Worm (Caenorhabditis elegans): ENCODE measurements around the gene C16C8.21.
"Not testable (repeated sequence)": the region's sequence is repeated elsewhere in the genome, so short reads cannot be mapped to it uniquely, and the experiment has no call there.

DNA sequence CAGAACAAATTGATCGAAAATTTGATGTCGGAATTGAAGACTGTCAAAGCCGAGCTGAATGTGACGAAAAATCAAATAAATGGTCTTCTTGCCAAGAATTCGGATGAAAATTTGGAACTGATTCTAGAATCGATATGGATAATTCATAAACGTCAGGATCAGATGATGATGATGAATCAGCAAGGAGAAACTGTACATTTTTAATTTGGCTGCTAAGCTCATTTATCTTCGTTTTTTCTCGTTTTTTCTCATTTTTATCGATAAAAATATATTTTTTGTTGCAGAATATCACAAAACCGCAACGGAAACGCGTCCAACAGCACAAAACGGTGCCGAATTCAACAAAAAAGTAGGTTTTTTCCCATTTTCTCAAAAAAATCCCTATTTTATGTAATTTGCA, 1.5 kb downstream of the C16C8.21 start, which contains the start of gene C16C8.14:
- not testable (repeated sequence) for TF ChIP-seq ceh-82 (tag; optimal IDR thresholded peaks at IDR 0.05); nhr-42 (GFP tag; IDR thresholded peaks at IDR 0.05); fos-1 (tag; optimal IDR thresholded peaks at IDR 0.05); zip-2 (tag; optimal IDR thresholded peaks at IDR 0.05)
